Worm (Caenorhabditis elegans) whole organism, young adult: ENCODE measurements around the gene W04B5.6.

Source experiments
- F33H1.4 ChIP-seq: fragments of 200-800 bp; sonication (Bioruptor generic); IDR thresholded peaks from 2 replicates; pipeline ENCODE4 v1.3.6; 2022; ENCODE audit warnings: missing genetic modification reagents, missing genetic modification characterization, missing compliant biosample characterization
- F57C9.4 ChIP-seq: sonication (generic microtip); optimal IDR thresholded peaks from 2 replicates; lab custom pipeline; 2017; ENCODE audit warnings: mild to moderate bottlenecking, missing genetic modification characterization, missing compliant biosample characterization
- ama-1 ChIP-seq, 3 experiments: fragments of 150-350 bp in 1 of 3; sonication (generic microtip) in 2 of 3; optimal IDR thresholded peaks; 2 replicates each; lab custom pipeline; 2014 to 2018; ENCODE audit warnings: missing biosample characterization in 2 of 3, missing genetic modification characterization in 2 of 3, missing genetic modification reagents in 2 of 3
- bed-1 ChIP-seq: fragments of 200-800 bp; sonication (Bioruptor generic); IDR thresholded peaks from 2 replicates; pipeline ENCODE4 v1.3.6; 2022; ENCODE audit warnings: missing genetic modification reagents, missing genetic modification characterization, missing compliant biosample characterization
- bed-2 ChIP-seq: fragments of 200-800 bp; sonication (Bioruptor generic); IDR thresholded peaks from 2 replicates; pipeline ENCODE4 v1.3.6; 2022; ENCODE audit warnings: missing genetic modification reagents, missing genetic modification characterization, missing compliant biosample characterization
- fkh-3 ChIP-seq: sonication (generic microtip); optimal IDR thresholded peaks from 2 replicates; lab custom pipeline; 2016; ENCODE audit warnings: mild to moderate bottlenecking, missing genetic modification characterization, missing compliant biosample characterization
- mxl-1 ChIP-seq: sonication (generic microtip); optimal IDR thresholded peaks from 2 replicates; lab custom pipeline; 2016; ENCODE audit warnings: missing genetic modification characterization, missing compliant biosample characterization
- nhr-120 ChIP-seq: fragments of 200-800 bp; sonication (Bioruptor generic); IDR thresholded peaks from 2 replicates; pipeline ENCODE4 v1.3.6; 2022; ENCODE audit warnings: missing genetic modification characterization, missing compliant biosample characterization
- snpc-4 ChIP-seq, 5 experiments: fragments of 150-350 bp in 1 of 5; sonication (generic microtip) in 4 of 5; optimal IDR thresholded peaks; 2 replicates each; lab custom pipeline; 2014 to 2018; ENCODE audit warnings: missing genetic modification characterization in 5 of 5, missing biosample characterization in 3 of 5, antibody characterized with exemption in 2 of 5, mild to moderate bottlenecking in 2 of 5, missing compliant biosample characterization in 2 of 5, missing genotype in 2 of 5, moderate library complexity in 2 of 5, missing genetic modification reagents in 1 of 5
- tbx-9 ChIP-seq: sonication (generic microtip); optimal IDR thresholded peaks from 2 replicates; lab custom pipeline; 2016; ENCODE audit warnings: borderline replicate concordance, missing genetic modification characterization, inconsistent platforms, missing compliant biosample characterization
- zim-3 ChIP-seq: sonication (generic microtip); optimal IDR thresholded peaks from 2 replicates; lab custom pipeline; 2017; ENCODE audit warnings: mild to moderate bottlenecking, missing genetic modification characterization, moderate library complexity, missing compliant biosample characterization

- TF ChIP-seq fkh-3 (tag; lab: Kevin White, UChicago) (no peak), snpc-4 (GFP tag; optimal IDR thresholded peaks at IDR 0.05; lab: Kevin White, UChicago) (no peak), snpc-4 (tag; optimal IDR thresholded peaks at IDR 0.05; lab: Kevin White, UChicago) (no peak), ama-1 (optimal IDR thresholded peaks at IDR 0.05; lab: Kevin White, UChicago) (no peak), ama-1 (GFP tag; optimal IDR thresholded peaks at IDR 0.05; lab: Kevin White, UChicago) (no peak), F33H1.4 (GFP tag; lab: Robert Waterston, UW) (no peak), mxl-1 (tag; lab: Kevin White, UChicago) (no peak), nhr-120 (GFP tag; lab: Robert Waterston, UW) (no peak), F57C9.4 (tag; lab: Kevin White, UChicago) (no peak), bed-2 (GFP tag; lab: Robert Waterston, UW) (no peak), bed-1 (GFP tag; lab: Robert Waterston, UW) (no peak), zim-3 (no peak), tbx-9 (tag; lab: Kevin White, UChicago) (no peak)
These were observed 43.3 kb upstream of the W04B5.6 start for ce11 chrIII:2478605-2479004.
